Worm (Caenorhabditis elegans): ENCODE measurements around the gene otub-4.
"Not testable (repeated sequence)": the region's sequence is repeated elsewhere in the genome, so short reads cannot be mapped to it uniquely, and the experiment has no call there.

otub-4 gene

DNA sequence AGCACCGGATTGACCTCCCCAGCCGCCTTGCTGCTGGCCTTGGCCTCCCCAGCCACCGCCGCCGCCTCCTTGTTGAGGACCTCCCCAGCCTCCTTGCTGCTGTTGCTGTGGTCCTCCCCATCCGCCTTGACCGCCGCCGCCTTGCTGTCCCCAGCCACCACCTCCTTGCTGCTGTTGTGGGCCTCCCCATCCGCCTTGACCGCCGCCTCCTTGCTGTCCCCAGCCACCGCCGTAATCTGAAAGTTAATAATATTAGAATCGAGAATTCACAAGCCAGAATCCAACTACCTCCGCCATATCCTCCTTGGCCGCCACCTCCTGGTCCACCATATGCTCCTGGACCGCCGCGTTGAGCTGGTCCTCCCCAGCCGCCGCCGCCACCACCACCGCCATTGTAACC lies 40.7 kb downstream of the otub-4 start:
- TF ChIP-seq elt-2 (tag; optimal IDR thresholded peaks at IDR 0.05) (no peak), ceh-31 (tag; optimal IDR thresholded peaks at IDR 0.05) (no peak), pha-4 (tag; optimal IDR thresholded peaks at IDR 0.05) (no peak), T23F11.4 (GFP tag; optimal IDR thresholded peaks at IDR 0.05) (no peak), pha-2 (tag; optimal IDR thresholded peaks at IDR 0.05) (no peak), Y22D7AL.16 (tag; optimal IDR thresholded peaks at IDR 0.05) (no peak), zip-5 (tag; optimal IDR thresholded peaks at IDR 0.05) (no peak), tbx-2 (tag; optimal IDR thresholded peaks at IDR 0.05) (no peak), ztf-16 (tag; optimal IDR thresholded peaks at IDR 0.05) (no peak), hlh-15 (tag; optimal IDR thresholded peaks at IDR 0.05) (no peak), pat-9 (tag; optimal IDR thresholded peaks at IDR 0.05) (no peak), odd-2 (tag; optimal IDR thresholded peaks at IDR 0.05) (no peak), mec-3 (tag; optimal IDR thresholded peaks at IDR 0.05; ENCODE audit: borderline replicate concordance) (no peak), ceh-9 (tag; optimal IDR thresholded peaks at IDR 0.05) (no peak), madf-2 (tag; optimal IDR thresholded peaks at IDR 0.05) (no peak), ets-4 (tag; optimal IDR thresholded peaks at IDR 0.05) (no peak), unc-3 (GFP tag; conservative IDR thresholded peaks at IDR 0.05) (no peak), unc-3 (tag; optimal IDR thresholded peaks at IDR 0.05) (no peak), lin-11 (tag; optimal IDR thresholded peaks at IDR 0.05) (no peak), nhr-232 (tag; optimal IDR thresholded peaks at IDR 0.05) (no peak)

DNA sequence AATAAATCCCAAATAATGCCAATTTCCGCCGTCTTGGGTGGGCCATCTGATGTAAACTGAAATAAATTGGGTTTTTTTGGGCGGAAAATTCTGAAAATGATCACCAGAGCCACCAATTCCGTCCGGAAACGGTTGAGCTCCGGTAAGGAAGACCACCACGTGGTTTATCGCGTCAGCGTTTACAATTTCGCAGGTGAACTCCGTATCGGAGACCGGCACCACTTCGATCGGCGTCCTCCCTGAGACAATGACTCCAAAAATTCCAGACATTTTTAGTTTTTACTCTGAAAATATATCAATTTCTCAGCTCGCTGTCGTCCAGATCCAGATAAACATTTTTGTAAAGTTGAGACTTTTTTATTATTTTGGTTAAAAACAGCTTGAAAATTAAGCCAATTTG lies 41.3 kb downstream of the otub-4 start, which contains the start of gene F42A6.6:
Gene F42A6.6, minus strand, starts transcription at position 289 of the 400 bp plus-strand sequence.
- TF ChIP-seq gmeb-2 (tag; optimal IDR thresholded peaks at IDR 0.05) (no peak), ama-1 (optimal IDR thresholded peaks at IDR 0.05) (peak; percentile 88)

DNA sequence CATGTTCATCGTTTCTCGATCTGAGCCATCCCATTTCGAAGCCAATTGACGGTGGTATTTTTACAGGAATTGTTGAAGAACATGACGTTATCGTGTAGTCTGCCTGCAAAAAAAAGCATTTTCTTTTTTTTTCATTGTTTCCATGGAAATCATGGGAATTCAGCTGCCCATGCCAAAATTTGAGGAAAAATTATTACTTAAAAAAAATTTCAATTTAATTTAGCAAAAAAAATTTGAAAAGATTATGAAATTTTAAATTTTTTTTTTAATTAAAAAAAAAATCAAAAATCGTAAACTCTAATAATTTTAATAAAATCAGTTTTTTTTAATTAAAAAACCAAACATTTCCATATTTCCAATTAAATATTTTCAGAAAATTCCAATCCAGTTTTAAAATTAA lies 46.2 kb downstream of the otub-4 start, which contains the start of gene F42A6.5:
Gene F42A6.5, minus strand, starts transcription at position 101 of the 400 bp plus-strand sequence.
- not testable (repeated sequence) for TF ChIP-seq elt-4 (tag; optimal IDR thresholded peaks at IDR 0.05); ceh-45 (GFP tag; IDR thresholded peaks at IDR 0.05); ceh-22 (tag; optimal IDR thresholded peaks at IDR 0.05)
